Worm (Caenorhabditis elegans): ENCODE data around the gene snt-7.

ce11 chrX:15199052-15199451 lies at the start of gene snt-7:
- no peak for TF ChIP-seq hmbx-1 (tag; optimal IDR thresholded peaks at IDR 0.05)
- TF ChIP-seq ama-1 (optimal IDR thresholded peaks at IDR 0.05) = no peak
- no peak for TF ChIP-seq flt-1 (GFP tag; IDR thresholded peaks at IDR 0.05)
- no peak for TF ChIP-seq tbx-11 (GFP tag; IDR thresholded peaks at IDR 0.05)
- no peak for TF ChIP-seq ceh-13 (GFP tag; optimal IDR thresholded peaks at IDR 0.05)
- no peak for TF ChIP-seq hmg-4 (GFP tag; optimal IDR thresholded peaks at IDR 0.05)
- TF ChIP-seq sea-1 (GFP tag; conservative IDR thresholded peaks at IDR 0.05) = no peak
- no peak for TF ChIP-seq ceh-36 (tag; optimal IDR thresholded peaks at IDR 0.05)

Data from whole organism, early embryonic.